Worm (Caenorhabditis elegans) whole organism, mixed stage, embryonic: ENCODE data around the gene Y47D3B.12.
A peak's percentile ranks its signal among the peaks of the same experiment; 100 is the strongest.

Experiments
- M03D4.4 ChIP-seq: sonication (generic microtip); optimal IDR thresholded peaks from 2 replicates; lab custom pipeline; 2017; ENCODE audit warnings: mild to moderate bottlenecking, missing genetic modification characterization, missing compliant biosample characterization
- bed-3 ChIP-seq: fragments of 200-800 bp; sonication (Bioruptor generic); optimal IDR thresholded peaks from 3 replicates; lab custom pipeline; 2018; ENCODE audit warnings: mild to moderate bottlenecking, missing genetic modification characterization, moderate library complexity, missing compliant biosample characterization
- blmp-1 ChIP-seq: fragments of 150-350 bp; optimal IDR thresholded peaks from 2 replicates; lab custom pipeline; 2014; ENCODE audit warnings: missing biosample characterization, missing genetic modification characterization
- ceh-39 ChIP-seq: fragments of 150-350 bp; optimal IDR thresholded peaks from 2 replicates; lab custom pipeline; 2014; ENCODE audit warnings: missing biosample characterization, missing genetic modification characterization
- ceh-43 ChIP-seq: fragments of 200-800 bp; sonication (Bioruptor generic); optimal IDR thresholded peaks from 2 replicates; lab custom pipeline; 2018; ENCODE audit warnings: mild to moderate bottlenecking, missing genetic modification characterization, moderate library complexity, missing compliant biosample characterization
- ceh-83 ChIP-seq: fragments of 200-800 bp; sonication (Bioruptor generic); optimal IDR thresholded peaks from 2 replicates; lab custom pipeline; 2018; ENCODE audit warnings: mild to moderate bottlenecking, missing genetic modification characterization, missing compliant biosample characterization
- ces-1 ChIP-seq: fragments of 150-350 bp; optimal IDR thresholded peaks from 2 replicates; lab custom pipeline; 2014; ENCODE audit warnings: missing biosample characterization, missing genetic modification reagents, missing genetic modification characterization
- cnd-1 ChIP-seq: fragments of 200-800 bp; sonication (Bioruptor generic); optimal IDR thresholded peaks from 2 replicates; lab custom pipeline; 2018; ENCODE audit warnings: mild to moderate bottlenecking, missing genetic modification characterization, missing compliant biosample characterization
- drap-1 ChIP-seq: fragments of 200-800 bp; sonication (Bioruptor generic); optimal IDR thresholded peaks from 3 replicates; lab custom pipeline; 2018; ENCODE audit warnings: mild to moderate bottlenecking, missing genetic modification characterization, missing compliant biosample characterization
- elt-1 ChIP-seq: sonication (generic microtip); optimal IDR thresholded peaks from 2 replicates; lab custom pipeline; 2017; ENCODE audit warnings: missing genetic modification characterization, mild to moderate bottlenecking, missing compliant biosample characterization, antibody characterized with exemption, moderate library complexity, borderline replicate concordance; ENCODE audit not compliant: insufficient read depth
- ham-2 ChIP-seq: fragments of 200-800 bp; sonication (Bioruptor generic); optimal IDR thresholded peaks from 2 replicates; lab custom pipeline; 2018; ENCODE audit warnings: mild to moderate bottlenecking, missing genetic modification characterization, missing compliant biosample characterization
- hlh-1 ChIP-seq: fragments of 150-350 bp; optimal IDR thresholded peaks from 2 replicates; lab custom pipeline; 2014; ENCODE audit warnings: missing biosample characterization, missing genetic modification reagents, missing genetic modification characterization
- lin-13 ChIP-seq: fragments of 150-350 bp; optimal IDR thresholded peaks from 2 replicates; lab custom pipeline; 2014; ENCODE audit warnings: missing biosample characterization, missing genetic modification characterization
- lin-32 ChIP-seq: fragments of 200-800 bp; sonication (Bioruptor generic); optimal IDR thresholded peaks from 2 replicates; lab custom pipeline; 2018; ENCODE audit warnings: mild to moderate bottlenecking, missing genetic modification characterization, missing compliant biosample characterization
- lsy-2 ChIP-seq: fragments of 150-350 bp; optimal IDR thresholded peaks from 2 replicates; lab custom pipeline; 2014; ENCODE audit warnings: missing biosample characterization, missing genetic modification characterization
- mab-5 ChIP-seq: fragments of 150-350 bp; optimal IDR thresholded peaks from 2 replicates; lab custom pipeline; 2014; ENCODE audit warnings: missing biosample characterization, missing genetic modification characterization
- mep-1 ChIP-seq: fragments of 150-350 bp; optimal IDR thresholded peaks from 2 replicates; lab custom pipeline; 2017; ENCODE audit warnings: missing biosample characterization, missing genetic modification reagents, missing genetic modification characterization, inconsistent platforms
- mls-2 ChIP-seq: sonication (generic microtip); optimal IDR thresholded peaks from 2 replicates; lab custom pipeline; 2016; ENCODE audit warnings: mild to moderate bottlenecking, missing genetic modification characterization, moderate library complexity, missing compliant biosample characterization
- nhr-12 ChIP-seq: fragments of 150-350 bp; optimal IDR thresholded peaks from 2 replicates; lab custom pipeline; 2014; ENCODE audit warnings: missing biosample characterization, missing genetic modification characterization
- nhr-2 ChIP-seq: fragments of 150-350 bp; optimal IDR thresholded peaks from 2 replicates; lab custom pipeline; 2014; ENCODE audit warnings: missing biosample characterization, missing genetic modification characterization
- nhr-237 ChIP-seq: fragments of 150-350 bp; optimal IDR thresholded peaks from 2 replicates; lab custom pipeline; 2014; ENCODE audit warnings: missing biosample characterization, missing genetic modification characterization
- nhr-28 ChIP-seq: fragments of 150-350 bp; optimal IDR thresholded peaks from 2 replicates; lab custom pipeline; 2014; ENCODE audit warnings: missing biosample characterization, missing genetic modification characterization
- nhr-76 ChIP-seq: sonication (generic microtip); optimal IDR thresholded peaks from 2 replicates; lab custom pipeline; 2017; ENCODE audit warnings: missing biosample characterization, missing genetic modification characterization
- pha-4 ChIP-seq: fragments of 150-350 bp; optimal IDR thresholded peaks from 2 replicates; lab custom pipeline; 2018; ENCODE audit warnings: missing biosample characterization, missing genetic modification reagents, missing genetic modification characterization
- sem-2 ChIP-seq: fragments of 200-800 bp; sonication (Bioruptor generic); optimal IDR thresholded peaks from 2 replicates; lab custom pipeline; 2018; ENCODE audit warnings: mild to moderate bottlenecking, missing genetic modification characterization, missing compliant biosample characterization
- sptf-1 ChIP-seq: sonication (generic microtip); optimal IDR thresholded peaks from 2 replicates; lab custom pipeline; 2017; ENCODE audit warnings: mild to moderate bottlenecking, missing genetic modification characterization, moderate library complexity, missing compliant biosample characterization
- tbx-8 ChIP-seq: fragments of 200-800 bp; sonication (Bioruptor generic); optimal IDR thresholded peaks from 2 replicates; lab custom pipeline; 2018; ENCODE audit warnings: mild to moderate bottlenecking, missing genetic modification characterization, moderate library complexity, missing compliant biosample characterization
- unc-39 ChIP-seq: fragments of 150-350 bp; optimal IDR thresholded peaks from 2 replicates; lab custom pipeline; 2014; ENCODE audit warnings: missing biosample characterization, missing genetic modification characterization
- unc-62 ChIP-seq: fragments of 150-350 bp; optimal IDR thresholded peaks from 2 replicates; lab custom pipeline; 2014; ENCODE audit warnings: missing biosample characterization, missing genetic modification reagents, missing genetic modification characterization
- zip-8 ChIP-seq: fragments of 150-350 bp; optimal IDR thresholded peaks from 2 replicates; lab custom pipeline; 2014; ENCODE audit warnings: missing biosample characterization, missing genetic modification characterization
- ztf-11 ChIP-seq: fragments of 150-350 bp; optimal IDR thresholded peaks from 2 replicates; lab custom pipeline; 2014; ENCODE audit warnings: missing biosample characterization, missing genetic modification characterization

Y47D3B.12 gene

DNA sequence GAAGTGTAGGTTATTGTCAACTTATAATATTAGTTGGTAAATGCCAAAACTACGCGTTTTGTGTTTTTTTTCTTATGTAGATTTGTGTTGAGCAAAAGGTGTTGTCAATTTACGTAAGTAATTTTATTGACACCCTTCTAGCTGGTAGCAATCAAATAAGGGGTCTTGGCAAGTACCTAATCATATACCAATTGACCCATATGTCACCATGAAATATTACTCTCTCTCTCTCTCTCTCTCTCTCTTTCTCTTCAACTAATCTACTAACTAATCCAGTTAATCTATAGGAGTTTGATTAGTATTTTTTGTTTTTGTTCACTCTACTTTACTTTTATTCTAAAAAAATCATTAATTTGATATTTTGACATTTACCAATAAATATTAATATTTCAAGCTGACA, 43.4 kb upstream of the Y47D3B.12 start:
- TF ChIP-seq ces-1 (GFP tag; lab: Kevin White, UChicago) (peak; percentile 85), nhr-12 (tag; lab: Kevin White, UChicago) (no peak)

DNA sequence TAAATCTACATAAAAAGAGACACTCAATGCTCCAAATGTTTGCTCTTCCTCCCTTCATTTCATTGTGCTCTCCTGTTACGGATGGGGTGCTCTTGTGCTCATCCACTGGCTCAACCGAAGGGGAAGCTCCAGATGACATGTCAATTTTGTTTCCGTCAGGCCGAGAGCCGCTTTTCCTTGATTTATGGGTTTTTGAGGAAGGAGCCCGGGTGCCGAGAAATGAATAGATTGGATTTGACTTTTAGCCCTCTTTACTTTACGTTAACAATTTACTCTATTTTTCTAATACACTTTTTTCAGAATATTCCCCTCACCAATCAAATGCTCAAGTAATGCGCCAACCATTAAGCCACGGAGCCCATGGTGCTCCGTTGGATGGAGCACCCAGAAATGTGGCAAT, 42.7 kb upstream of the Y47D3B.12 start, which contains the start of gene T28D6.4:
Gene T28D6.4, plus strand, starts transcription at position 301 of the 400 bp plus-strand sequence.
- TF ChIP-seq lin-32 (GFP tag; lab: Kevin White, UChicago), result no peak
- no peak for TF ChIP-seq sem-2 (GFP tag; lab: Kevin White, UChicago)
- no peak for TF ChIP-seq ztf-11
- no peak for TF ChIP-seq pha-4 (tag; lab: Kevin White, UChicago)
- TF ChIP-seq mep-1 (tag; lab: Kevin White, UChicago), result no peak
- no peak for TF ChIP-seq sptf-1
- TF ChIP-seq nhr-12 (tag; lab: Kevin White, UChicago), result no peak
- no peak for TF ChIP-seq mab-5
- TF ChIP-seq blmp-1 (tag; lab: Kevin White, UChicago), result no peak
- no peak for TF ChIP-seq lin-13
- TF ChIP-seq zip-8 (tag; lab: Kevin White, UChicago), result no peak
- TF ChIP-seq mls-2 (tag; lab: Kevin White, UChicago), result no peak
- no peak for TF ChIP-seq tbx-8 (GFP tag; lab: Kevin White, UChicago)
- TF ChIP-seq lsy-2 (tag; lab: Kevin White, UChicago), result no peak
- TF ChIP-seq nhr-2 (tag; lab: Kevin White, UChicago), result no peak
- TF ChIP-seq unc-39 (tag; lab: Kevin White, UChicago), result no peak
- TF ChIP-seq hlh-1 (tag; lab: Kevin White, UChicago), result no peak

DNA sequence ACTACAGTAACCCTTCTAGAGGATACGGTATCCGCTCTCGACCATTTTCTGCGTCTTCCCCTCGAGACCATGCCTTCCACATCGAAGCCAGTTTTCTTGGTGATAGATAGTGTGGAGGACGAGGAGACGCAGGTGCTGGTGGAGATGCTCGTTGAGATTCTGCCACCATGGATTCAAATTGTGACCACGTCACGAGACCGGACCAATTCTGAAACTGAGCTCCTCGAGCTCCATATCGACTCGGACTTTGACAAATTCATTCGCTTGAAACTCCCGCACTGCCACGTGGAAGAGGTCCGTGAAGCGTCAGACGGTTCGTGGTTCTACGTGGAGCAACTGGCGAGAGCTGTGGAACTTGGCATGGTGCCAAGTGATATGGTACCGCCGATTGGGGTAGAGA, 41.4 kb upstream of the Y47D3B.12 start:
- no peak for TF ChIP-seq ceh-39
- no peak for TF ChIP-seq blmp-1 (tag; lab: Kevin White, UChicago)
- TF ChIP-seq, all 35 proteins: peak for 0

DNA sequence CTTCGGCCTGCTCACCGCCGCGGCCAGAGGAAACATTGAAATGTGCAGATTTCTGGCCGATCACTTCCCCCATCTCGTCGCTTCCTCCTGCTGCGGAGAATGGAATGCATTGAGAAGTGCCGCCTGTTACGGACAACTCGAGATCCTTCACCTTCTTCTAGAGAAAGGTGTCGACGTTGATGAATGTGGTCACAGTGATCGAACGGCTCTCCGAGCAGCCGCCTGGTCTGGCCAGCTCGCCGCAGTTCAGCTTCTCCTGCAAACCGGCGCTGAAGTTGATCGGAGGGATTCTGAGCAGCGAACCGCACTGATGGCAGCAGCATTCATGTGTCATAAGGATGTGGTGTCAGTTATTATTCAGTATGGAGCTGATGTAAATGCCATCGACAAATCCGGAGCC, 39.9 kb upstream of the Y47D3B.12 start:
- TF ChIP-seq mls-2 (tag; lab: Kevin White, UChicago), result no peak
- TF ChIP-seq nhr-237 (tag; lab: Kevin White, UChicago), result no peak
- TF ChIP-seq elt-1 (tag; lab: Kevin White, UChicago), result no peak
- TF ChIP-seq mep-1 (tag; lab: Kevin White, UChicago), result no peak
- TF ChIP-seq bed-3, result no peak
- TF ChIP-seq drap-1 (GFP tag; lab: Kevin White, UChicago), result no peak
- TF ChIP-seq hlh-1 (tag; lab: Kevin White, UChicago), result no peak
- TF ChIP-seq lin-13, result no peak
- TF ChIP-seq lsy-2 (tag; lab: Kevin White, UChicago), result no peak
- no peak for TF ChIP-seq ham-2 (GFP tag; lab: Kevin White, UChicago)
- no peak for TF ChIP-seq M03D4.4 (tag; lab: Kevin White, UChicago)
- TF ChIP-seq nhr-12 (tag; lab: Kevin White, UChicago), result no peak
- no peak for TF ChIP-seq unc-39 (tag; lab: Kevin White, UChicago)

DNA sequence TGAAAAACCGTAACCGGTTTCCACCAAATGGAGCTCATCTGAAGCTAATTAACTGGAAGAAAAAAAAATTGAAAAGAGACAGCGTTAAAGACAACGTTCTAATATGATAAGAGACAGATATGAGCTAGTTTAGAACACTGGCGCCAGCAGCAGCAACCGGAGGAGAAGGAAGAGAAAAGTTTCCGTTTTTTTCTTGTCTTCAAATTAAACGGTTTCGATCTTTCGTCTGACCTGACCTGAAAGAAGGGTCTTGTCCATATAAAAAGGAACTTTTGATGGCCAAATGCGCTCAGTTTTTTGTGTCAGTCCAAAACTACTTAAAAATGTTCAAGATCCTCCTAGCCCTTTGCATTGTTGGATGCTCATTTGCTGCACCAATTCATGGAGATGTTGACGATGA, 36.4 kb upstream of the Y47D3B.12 start, which contains the start of gene T28D6.3:
Gene T28D6.3, plus strand, starts transcription at position 301 of the 400 bp plus-strand sequence.
- TF ChIP-seq ceh-43 (GFP tag; lab: Kevin White, UChicago) (no peak), unc-39 (tag; lab: Kevin White, UChicago) (no peak), zip-8 (tag; lab: Kevin White, UChicago) (no peak), unc-62 (no peak), lsy-2 (tag; lab: Kevin White, UChicago) (no peak), drap-1 (GFP tag; lab: Kevin White, UChicago) (no peak), cnd-1 (tag; lab: Kevin White, UChicago) (no peak), ztf-11 (no peak), bed-3 (no peak), ceh-83 (GFP tag; lab: Kevin White, UChicago) (no peak), lin-32 (GFP tag; lab: Kevin White, UChicago) (no peak), mab-5 (no peak), nhr-28 (tag; lab: Kevin White, UChicago) (no peak), ces-1 (GFP tag; lab: Kevin White, UChicago) (no peak), nhr-76 (no peak), tbx-8 (GFP tag; lab: Kevin White, UChicago) (no peak)
- TF ChIP-seq, all 35 proteins: peak for 0
